Fruit fly (Drosophila melanogaster): ENCODE data around the gene Pld3.

DNA sequence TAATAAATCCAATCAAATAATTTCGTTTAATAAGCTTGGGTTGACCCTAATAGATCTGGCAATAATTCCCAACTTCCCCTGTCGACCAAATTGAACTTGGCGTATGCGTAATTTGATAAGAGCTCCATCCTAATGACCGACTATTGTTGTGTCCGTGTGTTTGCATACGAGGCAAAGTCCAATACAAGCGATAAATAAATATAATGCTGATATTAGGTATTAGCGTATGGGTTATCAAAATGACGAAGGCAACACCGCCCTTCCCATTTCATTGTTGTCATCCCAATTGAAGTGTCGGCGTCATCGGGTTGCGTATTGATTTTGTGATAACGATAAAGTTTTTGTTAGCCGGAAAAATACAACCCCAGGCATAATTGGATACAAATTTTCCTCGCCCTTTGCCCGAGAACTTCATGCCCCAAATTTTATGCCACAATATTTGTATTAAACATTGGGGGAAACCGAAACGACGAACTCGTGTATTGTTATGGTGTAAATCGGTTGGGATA lies 30.7 kb downstream of the Pld3 start:
- TF ChIP-seq CG8478 (optimal IDR thresholded peaks at IDR 0.05) (no peak), CTCF (optimal IDR thresholded peaks at IDR 0.05) (no peak)
